Worm (Caenorhabditis elegans) whole organism, late embryonic: Measurements from ENCODE around the gene lips-12.

ENCODE experiments used
- F13H6.1 ChIP-seq: sonication (generic microtip); optimal IDR thresholded peaks from 2 replicates; lab custom pipeline; 2016; ENCODE audit warnings: missing genetic modification characterization, missing compliant biosample characterization
- Y22D7AL.16 ChIP-seq: sonication (generic microtip); optimal IDR thresholded peaks from 2 replicates; lab custom pipeline; 2016; ENCODE audit warnings: missing genetic modification characterization, missing compliant biosample characterization
- ama-1 ChIP-seq: fragments of 150-350 bp; optimal IDR thresholded peaks from 2 replicates; lab custom pipeline; 2014
- ceh-45 ChIP-seq: fragments of 200-800 bp; sonication (Bioruptor generic); IDR thresholded peaks from 2 replicates; pipeline ENCODE4 v1.3.6; 2022; ENCODE audit warnings: missing genetic modification reagents, missing genetic modification characterization, missing compliant biosample characterization
- ceh-6 ChIP-seq: fragments of 200-800 bp; sonication (Bioruptor generic); optimal IDR thresholded peaks from 2 replicates; lab custom pipeline; 2018; ENCODE audit warnings: mild to moderate bottlenecking, missing genetic modification characterization, missing compliant biosample characterization
- dmd-4 ChIP-seq: sonication (generic microtip); optimal IDR thresholded peaks from 2 replicates; lab custom pipeline; 2016; ENCODE audit warnings: borderline replicate concordance, missing genetic modification characterization, missing compliant biosample characterization
- ets-4 ChIP-seq: sonication (generic microtip); optimal IDR thresholded peaks from 2 replicates; lab custom pipeline; 2016; ENCODE audit warnings: missing genetic modification characterization, missing compliant biosample characterization
- fkh-10 ChIP-seq: fragments of 150-350 bp; optimal IDR thresholded peaks from 2 replicates; lab custom pipeline; 2014; ENCODE audit warnings: missing biosample characterization, missing genetic modification reagents, missing genetic modification characterization
- mec-3 ChIP-seq: sonication (generic microtip); optimal IDR thresholded peaks from 2 replicates; lab custom pipeline; 2016; ENCODE audit warnings: borderline replicate concordance, missing genetic modification characterization, missing compliant biosample characterization
- nfya-1 ChIP-seq: sonication (generic microtip); optimal IDR thresholded peaks from 2 replicates; lab custom pipeline; 2017; ENCODE audit warnings: missing genetic modification characterization, mild to moderate bottlenecking, missing compliant biosample characterization, antibody characterized with exemption, moderate library complexity
- nhr-11 ChIP-seq: fragments of 150-350 bp; optimal IDR thresholded peaks from 2 replicates; lab custom pipeline; 2014; ENCODE audit warnings: missing biosample characterization, missing genetic modification characterization
- unc-55 ChIP-seq: sonication (generic microtip); optimal IDR thresholded peaks from 2 replicates; lab custom pipeline; 2017; ENCODE audit warnings: missing biosample characterization, missing genetic modification reagents, missing genetic modification characterization

DNA sequence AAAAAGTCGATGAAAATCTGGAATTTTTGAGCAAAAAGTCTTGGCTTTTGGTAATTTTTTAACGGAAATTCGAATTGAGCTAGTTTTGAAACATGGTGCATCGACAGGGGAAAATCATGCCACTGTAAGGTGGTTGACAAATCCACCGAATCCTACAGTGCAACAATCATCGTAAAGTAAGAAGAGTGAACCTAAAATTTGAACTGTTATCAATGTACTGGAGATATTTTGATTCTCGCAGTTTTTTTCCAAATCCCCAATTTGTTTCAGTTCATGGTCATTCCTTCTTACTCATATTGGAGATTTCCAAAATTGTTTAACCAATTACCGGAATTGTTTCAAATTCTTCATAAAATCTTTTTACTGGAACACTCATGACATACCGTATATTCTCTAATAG, 38.7 kb upstream of the lips-12 start:
- TF ChIP-seq fkh-10: no peak
- no peak for TF ChIP-seq dmd-4 (tag; lab: Kevin White, UChicago)
- no peak for TF ChIP-seq nfya-1 (tag; lab: Kevin White, UChicago)
- TF ChIP-seq ets-4 (tag; lab: Kevin White, UChicago): no peak
- no peak for TF ChIP-seq ceh-45 (GFP tag; lab: Robert Waterston, UW)
- TF ChIP-seq mec-3 (tag; lab: Kevin White, UChicago): no peak
- no peak for TF ChIP-seq F13H6.1 (tag; lab: Kevin White, UChicago)
- no peak for TF ChIP-seq unc-55 (GFP tag; lab: Kevin White, UChicago)
- TF ChIP-seq ceh-6 (GFP tag; lab: Kevin White, UChicago): no peak
- no peak for TF ChIP-seq ama-1 (lab: Kevin White, UChicago)
- no peak for TF ChIP-seq nhr-11 (tag; lab: Kevin White, UChicago)
- TF ChIP-seq Y22D7AL.16 (tag; lab: Kevin White, UChicago): no peak
